ENCODE assay signal across 4 fruit fly cellular contexts in genomic region chr3L:539383-540088, dm6.
A peak's percentile ranks its signal among the peaks of the same experiment; 100 is the strongest.
TF ChIP-seq lines count a peak whose summit lies in the region.

No protein-coding gene starts in this region.

TF ChIP-seq in whole organism, adult, 20 proteins besides CTCF, POLR2A, EP300 and RAD21 (continued from another document):
- no peak for TF ChIP-seq CG1620 (GFP tag; optimal IDR thresholded peaks at IDR 0.05; lab: Kevin White, UChicago)
TF ChIP-seq in whole organism, adult: peak in this region for 4.

TF ChIP-seq in whole organism, embryonic, 481 proteins besides CTCF, POLR2A, EP300 and RAD21 (continued from another document and continues in another):
- TF ChIP-seq en (GFP tag; optimal IDR thresholded peaks at IDR 0.05; lab: Kevin White, UChicago), result no peak
- TF ChIP-seq mirr (GFP tag; optimal IDR thresholded peaks at IDR 0.05; lab: Kevin White, UChicago), result no peak
- peak; percentile 63; the same call in 1 of the 2 replicates for TF ChIP-seq crol (GFP tag; IDR thresholded peaks at IDR 0.05; lab: Robert Waterston, UW)
- no peak for TF ChIP-seq Deaf1 (tag; optimal IDR thresholded peaks at IDR 0.05; lab: Kevin White, UChicago)
- TF ChIP-seq CG12769 (tag; optimal IDR thresholded peaks at IDR 0.05; lab: Kevin White, UChicago), result no peak
- TF ChIP-seq Nf-YA (GFP tag; IDR thresholded peaks at IDR 0.05; lab: Robert Waterston, UW), result no peak
- TF ChIP-seq onecut (GFP tag; IDR thresholded peaks at IDR 0.05; lab: Robert Waterston, UW), result no peak
- peak; percentile 32 for TF ChIP-seq Nf-YC (tag; optimal IDR thresholded peaks at IDR 0.05; lab: Kevin White, UChicago)
- no peak for TF ChIP-seq CG13894 (tag; optimal IDR thresholded peaks at IDR 0.05; lab: Kevin White, UChicago)
- no peak for TF ChIP-seq Ssrp (tag; optimal IDR thresholded peaks at IDR 0.05; lab: Kevin White, UChicago)
- TF ChIP-seq tll (GFP tag; optimal IDR thresholded peaks at IDR 0.05; lab: Kevin White, UChicago), result peak in 1 of 2 experiments; percentile 42
- no peak for TF ChIP-seq Hmx (GFP tag; optimal IDR thresholded peaks at IDR 0.05; lab: Kevin White, UChicago)
- TF ChIP-seq CG32767 (GFP tag; IDR thresholded peaks at IDR 0.05; lab: Robert Waterston, UW), result no peak
- TF ChIP-seq Trl (optimal IDR thresholded peaks at IDR 0.05; lab: Kevin White, UChicago), result peak; percentile 29 to 54
- TF ChIP-seq Trl (GFP tag; optimal IDR thresholded peaks at IDR 0.05; lab: Kevin White, UChicago), result no peak
- TF ChIP-seq CG17912 (GFP tag; optimal IDR thresholded peaks at IDR 0.05; lab: Kevin White, UChicago), result no peak
- no peak for TF ChIP-seq Lhr (GFP tag; optimal IDR thresholded peaks at IDR 0.05; lab: Kevin White, UChicago)
- no peak for TF ChIP-seq CG7963 (GFP tag; IDR thresholded peaks at IDR 0.05; lab: Robert Waterston, UW; ENCODE audit: partially characterized antibody)
- peak; percentile 93 for TF ChIP-seq nom (GFP tag; optimal IDR thresholded peaks at IDR 0.05; lab: Kevin White, UChicago)
- TF ChIP-seq lmd (GFP tag; IDR thresholded peaks at IDR 0.05; lab: Robert Waterston, UW), result no peak
- TF ChIP-seq exex (tag; optimal IDR thresholded peaks at IDR 0.05; lab: Kevin White, UChicago), result peak; percentile 6
- no peak for TF ChIP-seq CG5180 (GFP tag; optimal IDR thresholded peaks at IDR 0.05; lab: Kevin White, UChicago)
- TF ChIP-seq ash1 (GFP tag; optimal IDR thresholded peaks at IDR 0.05; lab: Kevin White, UChicago), result no peak
- TF ChIP-seq pros (GFP tag; optimal IDR thresholded peaks at IDR 0.05; lab: Kevin White, UChicago), result peak; percentile 74
- peak; percentile 19; the same call in 1 of the 3 replicates for TF ChIP-seq Opbp (GFP tag; IDR thresholded peaks at IDR 0.05; lab: Robert Waterston, UW; ENCODE audit: partially characterized antibody)
- TF ChIP-seq CG10267 (tag; optimal IDR thresholded peaks at IDR 0.05; lab: Kevin White, UChicago), result no peak
- TF ChIP-seq hth (optimal IDR thresholded peaks at IDR 0.05; lab: Kevin White, UChicago), result no peak
- TF ChIP-seq CG6854 (GFP tag; optimal IDR thresholded peaks at IDR 0.05; lab: Kevin White, UChicago), result no peak
- no peak for TF ChIP-seq CG33557 (GFP tag; optimal IDR thresholded peaks at IDR 0.05; lab: Kevin White, UChicago)
- TF ChIP-seq HLHmδ (GFP tag; optimal IDR thresholded peaks at IDR 0.05; lab: Kevin White, UChicago), result no peak
- peak; percentile 25 for TF ChIP-seq sqz (GFP tag; optimal IDR thresholded peaks at IDR 0.05; lab: Kevin White, UChicago)
- TF ChIP-seq salm (tag; optimal IDR thresholded peaks at IDR 0.05; lab: Kevin White, UChicago), result no peak
- TF ChIP-seq HmgZ (tag; optimal IDR thresholded peaks at IDR 0.05; lab: Kevin White, UChicago), result no peak
- no peak for TF ChIP-seq crc (GFP tag; optimal IDR thresholded peaks at IDR 0.05; lab: Kevin White, UChicago)
- TF ChIP-seq chm (GFP tag; IDR thresholded peaks at IDR 0.05; lab: Robert Waterston, UW), result peak; percentile 24; the same call in 1 of the 2 replicates
- no peak for TF ChIP-seq CG31441 (GFP tag; IDR thresholded peaks at IDR 0.05; lab: Robert Waterston, UW)
- no peak for TF ChIP-seq CG15011 (GFP tag; optimal IDR thresholded peaks at IDR 0.05; lab: Kevin White, UChicago)
- TF ChIP-seq jigr1 (GFP tag; IDR thresholded peaks at IDR 0.05; lab: Robert Waterston, UW), result no peak
- peak; percentile 66 for TF ChIP-seq CG15479 (GFP tag; optimal IDR thresholded peaks at IDR 0.05; lab: Kevin White, UChicago)
- TF ChIP-seq Ets97D (GFP tag; optimal IDR thresholded peaks at IDR 0.05; lab: Kevin White, UChicago), result no peak
- TF ChIP-seq bowl (GFP tag; IDR thresholded peaks at IDR 0.05; lab: Robert Waterston, UW), result no peak
- TF ChIP-seq CG10321 (GFP tag; IDR thresholded peaks at IDR 0.05; lab: Robert Waterston, UW), result peak; percentile 54
- no peak for TF ChIP-seq CG7786 (GFP tag; optimal IDR thresholded peaks at IDR 0.05; lab: Kevin White, UChicago)
- TF ChIP-seq ind (GFP tag; optimal IDR thresholded peaks at IDR 0.05; lab: Kevin White, UChicago), result no peak
- no peak for TF ChIP-seq Bdp1 (GFP tag; optimal IDR thresholded peaks at IDR 0.05; lab: Kevin White, UChicago)

TF ChIP-seq in whole organism, prepupa, 60 proteins besides CTCF, POLR2A, EP300 and RAD21 (continued from another document):
- no peak for TF ChIP-seq pdm3 (GFP tag; optimal IDR thresholded peaks at IDR 0.05; lab: Kevin White, UChicago)
- TF ChIP-seq salr (GFP tag; optimal IDR thresholded peaks at IDR 0.05; lab: Kevin White, UChicago), result peak in 1 of 2 experiments; percentile 33
- TF ChIP-seq Lpt (GFP tag; optimal IDR thresholded peaks at IDR 0.05; lab: Kevin White, UChicago), result peak; percentile 22
- TF ChIP-seq CG1621 (tag; optimal IDR thresholded peaks at IDR 0.05; lab: Kevin White, UChicago), result peak; percentile 51
- TF ChIP-seq Met (GFP tag; optimal IDR thresholded peaks at IDR 0.05; lab: Kevin White, UChicago), result no peak
- TF ChIP-seq CG8632 (GFP tag; optimal IDR thresholded peaks at IDR 0.05; lab: Kevin White, UChicago), result no peak
- TF ChIP-seq Eip78C (GFP tag; lab: Kevin White, UChicago), result peak; percentile 88
- TF ChIP-seq dsx (GFP tag; optimal IDR thresholded peaks at IDR 0.05; lab: Kevin White, UChicago; ENCODE audit: poor library complexity, severe bottlenecking), result no peak
- TF ChIP-seq CG8319 (GFP tag; optimal IDR thresholded peaks at IDR 0.05; lab: Kevin White, UChicago), result no peak
- peak; percentile 43; the same call in 1 of the 3 replicates for TF ChIP-seq eg (GFP tag; IDR thresholded peaks at IDR 0.05; lab: Robert Waterston, UW)
- TF ChIP-seq Sox15 (GFP tag; optimal IDR thresholded peaks at IDR 0.05; lab: Kevin White, UChicago), result no peak
- TF ChIP-seq Hr39 (GFP tag; optimal IDR thresholded peaks at IDR 0.05; lab: Kevin White, UChicago), result no peak
- no peak for TF ChIP-seq fkh (GFP tag; optimal IDR thresholded peaks at IDR 0.05; lab: Kevin White, UChicago)
- peak; percentile 80 for TF ChIP-seq CG6276 (GFP tag; optimal IDR thresholded peaks at IDR 0.05; lab: Kevin White, UChicago)
- no peak for TF ChIP-seq fd85E (GFP tag; optimal IDR thresholded peaks at IDR 0.05; lab: Kevin White, UChicago)
- TF ChIP-seq CG4318 (GFP tag; optimal IDR thresholded peaks at IDR 0.05; lab: Kevin White, UChicago), result no peak
- TF ChIP-seq CG10669 (GFP tag; optimal IDR thresholded peaks at IDR 0.05; lab: Kevin White, UChicago), result peak; percentile 43
- TF ChIP-seq CG8119 (GFP tag; IDR thresholded peaks at IDR 0.05; lab: Robert Waterston, UW), result peak; percentile 57
- peak; percentile 80 for TF ChIP-seq vri (GFP tag; optimal IDR thresholded peaks at IDR 0.05; lab: Kevin White, UChicago)
- TF ChIP-seq net (GFP tag; optimal IDR thresholded peaks at IDR 0.05; lab: Kevin White, UChicago), result peak; percentile 45
- 0 out of 2 replicates have a peak, but pooled peaks have one; percentile 27 for TF ChIP-seq CG11294 (GFP tag; IDR thresholded peaks at IDR 0.05; lab: Robert Waterston, UW)

TF ChIP-seq in whole organism, pupa, 21 proteins besides CTCF, POLR2A, EP300 and RAD21 (continued from another document):
- TF ChIP-seq Pif1B (GFP tag; optimal IDR thresholded peaks at IDR 0.05; lab: Kevin White, UChicago), result peak; percentile 43
